Fruit fly (Drosophila melanogaster): ENCODE results near the gene CG11076.

CG11076 gene

DNA sequence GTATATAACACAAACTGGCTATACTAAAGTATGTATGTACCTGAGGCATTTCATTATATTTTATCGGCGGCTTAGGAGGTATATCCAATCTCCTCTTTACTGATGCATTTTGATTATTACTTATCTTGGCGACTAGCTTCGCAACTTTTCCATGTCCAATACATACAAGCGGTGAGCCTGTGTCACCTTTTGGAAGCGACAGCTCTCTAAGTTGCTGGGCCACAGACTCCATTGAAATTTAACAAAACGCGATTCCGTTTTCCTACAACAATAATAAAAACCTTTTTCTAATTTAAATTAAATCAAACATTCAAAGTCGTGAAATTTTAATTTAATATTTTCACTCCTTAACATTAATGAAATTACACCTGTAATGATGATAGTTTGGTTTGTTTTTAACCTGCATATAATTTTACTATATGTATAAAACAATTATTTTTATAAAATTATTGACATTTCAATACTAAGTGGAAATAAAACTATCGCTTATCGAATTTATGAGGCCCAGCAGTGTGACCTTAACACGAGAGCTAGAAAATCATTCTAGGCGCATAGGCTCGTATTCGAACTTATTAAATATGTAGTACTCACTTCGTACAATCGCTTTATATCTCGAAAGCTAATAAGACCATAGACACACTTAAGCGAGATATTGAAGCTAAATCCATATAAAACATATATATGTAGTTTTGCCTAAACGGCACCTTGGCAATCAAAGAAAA is 29.0 kb upstream of the CG11076 start, which contains the start of gene apolpp (continued):
- TF ChIP-seq Fer1 (GFP tag; optimal IDR thresholded peaks at IDR 0.05) (peak; percentile 24), bowl (GFP tag; IDR thresholded peaks at IDR 0.05) (no peak), Hsf (GFP tag; optimal IDR thresholded peaks at IDR 0.05) (peak; percentile 25), CG16813 (GFP tag; IDR thresholded peaks at IDR 0.05; ENCODE audit: partially characterized antibody) (no peak), NC2β (GFP tag; optimal IDR thresholded peaks at IDR 0.05) (no peak), D19B (GFP tag; optimal IDR thresholded peaks at IDR 0.05) (no peak), CG4730 (GFP tag; IDR thresholded peaks at IDR 0.05) (no peak), phol (tag; optimal IDR thresholded peaks at IDR 0.05) (peak; percentile 55), CG10267 (tag; optimal IDR thresholded peaks at IDR 0.05) (peak; percentile 7), Side (GFP tag; optimal IDR thresholded peaks at IDR 0.05) (no peak), CG11504 (tag; optimal IDR thresholded peaks at IDR 0.05) (peak; percentile 33), CG2120 (GFP tag; optimal IDR thresholded peaks at IDR 0.05) (peak; percentile 36), Chrac-16 (GFP tag; optimal IDR thresholded peaks at IDR 0.05) (no peak), gfzf (GFP tag; optimal IDR thresholded peaks at IDR 0.05) (peak; percentile 79), CG12219 (GFP tag; optimal IDR thresholded peaks at IDR 0.05) (no peak), CG8290 (GFP tag; optimal IDR thresholded peaks at IDR 0.05) (peak; percentile 78), CG8290 (tag; optimal IDR thresholded peaks at IDR 0.05) (peak in 1 of 2 experiments; percentile 81), ewg (GFP tag; optimal IDR thresholded peaks at IDR 0.05) (peak; percentile 3), eve (GFP tag; optimal IDR thresholded peaks at IDR 0.05) (peak in 1 of 2 experiments; percentile 2), CG4617 (GFP tag; optimal IDR thresholded peaks at IDR 0.05; ENCODE audit: borderline replicate concordance) (peak; percentile 59), CG11247 (GFP tag; IDR thresholded peaks at IDR 0.05) (no peak), mam (GFP tag; optimal IDR thresholded peaks at IDR 0.05) (peak; percentile 9), CG3847 (GFP tag; IDR thresholded peaks at IDR 0.05) (no peak), p53 (GFP tag; optimal IDR thresholded peaks at IDR 0.05) (no peak), PHDP (tag; optimal IDR thresholded peaks at IDR 0.05) (peak; percentile 18), CG6272 (GFP tag; IDR thresholded peaks at IDR 0.05) (no peak), BEAF-32 (GFP tag; optimal IDR thresholded peaks at IDR 0.05) (peak; percentile 63), CG15514 (GFP tag; optimal IDR thresholded peaks at IDR 0.05) (peak; percentile 46), NfI (GFP tag; optimal IDR thresholded peaks at IDR 0.05) (peak; percentile 17), cwo (GFP tag; optimal IDR thresholded peaks at IDR 0.05) (no peak), twi (tag; optimal IDR thresholded peaks at IDR 0.05) (peak; percentile 20), lola (GFP tag; optimal IDR thresholded peaks at IDR 0.05) (peak in 2 of 3 experiments; percentile 1 to 87), HmgD (GFP tag; optimal IDR thresholded peaks at IDR 0.05) (peak; percentile 47), Sry-δ (GFP tag; optimal IDR thresholded peaks at IDR 0.05) (peak; percentile 59), CG18619 (GFP tag; optimal IDR thresholded peaks at IDR 0.05) (no peak), abd-A (tag; optimal IDR thresholded peaks at IDR 0.05) (no peak), CG17802 (tag; optimal IDR thresholded peaks at IDR 0.05) (peak; percentile 97), CG9797 (GFP tag; optimal IDR thresholded peaks at IDR 0.05) (no peak), E2f1 (GFP tag; IDR thresholded peaks at IDR 0.05) (no peak), croc (GFP tag; conservative IDR thresholded peaks at IDR 0.05) (no peak), tap (tag; optimal IDR thresholded peaks at IDR 0.05) (no peak), CG13296 (GFP tag; optimal IDR thresholded peaks at IDR 0.05) (no peak), dmrt11E (tag; optimal IDR thresholded peaks at IDR 0.05) (no peak), D (optimal IDR thresholded peaks at IDR 0.05) (no peak), D (GFP tag; optimal IDR thresholded peaks at IDR 0.05) (no peak), NFAT (GFP tag; IDR thresholded peaks at IDR 0.05) (no peak), Ets65A (GFP tag) (peak; percentile 89), CG3163 (GFP tag; optimal IDR thresholded peaks at IDR 0.05) (no peak), Sin3A (optimal IDR thresholded peaks at IDR 0.05) (no peak), BtbVII (GFP tag; optimal IDR thresholded peaks at IDR 0.05) (peak; percentile 26)

Data from whole organism, embryonic.